Fruit fly (Drosophila melanogaster): Measurements from ENCODE around the gene SdhC.

dm6 chr3R:11197389-11197716 lies 12.3 kb downstream of the SdhC start, which contains the start of gene cu:
- TF ChIP-seq vri (GFP tag; optimal IDR thresholded peaks at IDR 0.05) (no peak), Met (GFP tag; optimal IDR thresholded peaks at IDR 0.05) (no peak), spab (GFP tag; optimal IDR thresholded peaks at IDR 0.05) (no peak), Eip78C (GFP tag) (no peak), Eip93F (GFP tag; optimal IDR thresholded peaks at IDR 0.05) (no peak), dsx (GFP tag; optimal IDR thresholded peaks at IDR 0.05; ENCODE audit: poor library complexity, severe bottlenecking) (no peak), Sox102F (GFP tag; optimal IDR thresholded peaks at IDR 0.05) (no peak), CG1621 (tag; optimal IDR thresholded peaks at IDR 0.05) (no peak), Blimp-1 (GFP tag; optimal IDR thresholded peaks at IDR 0.05) (no peak)
